Fruit fly (Drosophila melanogaster) whole organism, embryonic: ENCODE measurements around the gene Caf1-55.

Source experiments
- Antp ChIP-seq: fragments of 200-800 bp; sonication (Bioruptor generic); optimal IDR thresholded peaks from 3 replicates; lab custom pipeline; 2016; ENCODE audit warnings: missing biosample characterization, missing genetic modification characterization
- CG10267 ChIP-seq: fragments of 200-800 bp; sonication (Bioruptor generic); optimal IDR thresholded peaks from 2 replicates; lab custom pipeline; 2018; ENCODE audit warnings: missing biosample characterization, mild to moderate bottlenecking, missing genetic modification characterization, moderate library complexity
- CG13775 ChIP-seq: fragments of 200-800 bp; sonication (Bioruptor generic); optimal IDR thresholded peaks from 3 replicates; lab custom pipeline; 2017; ENCODE audit warnings: missing biosample characterization, mild to moderate bottlenecking, missing genetic modification characterization
- CG14860 ChIP-seq: fragments of 200-800 bp; sonication (Bioruptor generic); IDR thresholded peaks from 3 replicates; pipeline ENCODE4 v1.3.6; 2022; ENCODE audit warnings: missing biosample characterization, missing genetic modification characterization; ENCODE audit not compliant: partially characterized antibody
- CG14965 ChIP-seq: fragments of 200-800 bp; sonication (Bioruptor generic); optimal IDR thresholded peaks from 2 replicates; lab custom pipeline; 2016; ENCODE audit warnings: missing biosample characterization, missing genetic modification characterization, borderline replicate concordance
- CG15269 ChIP-seq: fragments of 200-800 bp; sonication (Bioruptor generic); optimal IDR thresholded peaks from 2 replicates; lab custom pipeline; 2018; ENCODE audit warnings: missing biosample characterization, mild to moderate bottlenecking, missing genetic modification characterization, moderate library complexity
- CG1602 ChIP-seq: fragments of 200-800 bp; sonication (Bioruptor generic); optimal IDR thresholded peaks from 3 replicates; lab custom pipeline; 2016; ENCODE audit warnings: missing biosample characterization, missing genetic modification characterization
- CG1603 ChIP-seq: fragments of 200-800 bp; sonication (Bioruptor generic); optimal IDR thresholded peaks from 2 replicates; lab custom pipeline; 2019; ENCODE audit warnings: missing biosample characterization, mild to moderate bottlenecking, missing genetic modification characterization, moderate library complexity
- CG16779 ChIP-seq: fragments of 200-800 bp; sonication (Bioruptor generic); IDR thresholded peaks from 2 replicates; pipeline ENCODE4 v1.3.6; 2022; ENCODE audit warnings: missing biosample characterization, missing genetic modification characterization
- CG17568 ChIP-seq: fragments of 200-800 bp; sonication (Bioruptor generic); optimal IDR thresholded peaks from 2 replicates; lab custom pipeline; 2018; ENCODE audit warnings: missing biosample characterization, mild to moderate bottlenecking, missing genetic modification characterization, moderate library complexity
- CG17612 ChIP-seq: fragments of 200-800 bp; sonication (Bioruptor generic); IDR thresholded peaks from 2 replicates; pipeline ENCODE4 v1.3.6; 2022; ENCODE audit warnings: missing biosample characterization, missing genetic modification characterization
- CG30431 ChIP-seq: fragments of 200-800 bp; sonication (Bioruptor generic); optimal IDR thresholded peaks from 2 replicates; lab custom pipeline; 2017; ENCODE audit warnings: missing biosample characterization, missing genetic modification characterization
- CG7372 ChIP-seq: fragments of 200-800 bp; sonication (Bioruptor generic); IDR thresholded peaks from 2 replicates; pipeline ENCODE4 v1.3.6; 2022; ENCODE audit warnings: missing biosample characterization, missing genetic modification characterization
- CG7987 ChIP-seq: fragments of 200-800 bp; sonication (Bioruptor generic); optimal IDR thresholded peaks from 2 replicates; lab custom pipeline; 2018; ENCODE audit warnings: missing biosample characterization, mild to moderate bottlenecking, missing genetic modification characterization, moderate library complexity
- CG8281 ChIP-seq: fragments of 200-800 bp; sonication (Bioruptor generic); optimal IDR thresholded peaks from 2 replicates; lab custom pipeline; 2018; ENCODE audit warnings: missing biosample characterization, mild to moderate bottlenecking, missing genetic modification characterization, moderate library complexity
- CG9817 ChIP-seq: fragments of 200-800 bp; sonication (Bioruptor generic); optimal IDR thresholded peaks from 2 replicates; lab custom pipeline; 2018; ENCODE audit warnings: missing biosample characterization, mild to moderate bottlenecking, missing genetic modification characterization, moderate library complexity
- CTCF ChIP-seq: fragments of 200-800 bp; sonication (Bioruptor generic); optimal IDR thresholded peaks from 2 replicates; lab custom pipeline; 2017; ENCODE audit warnings: missing biosample characterization, mild to moderate bottlenecking, missing genetic modification characterization, moderate library complexity
- Dad ChIP-seq: fragments of 200-800 bp; sonication (Bioruptor generic); optimal IDR thresholded peaks from 3 replicates; lab custom pipeline; 2016; ENCODE audit warnings: missing biosample characterization, missing genetic modification characterization
- E2f1 ChIP-seq: fragments of 200-800 bp; sonication (Bioruptor generic); IDR thresholded peaks from 2 replicates; pipeline ENCODE4 v1.3.6; 2022; ENCODE audit warnings: missing biosample characterization, missing genetic modification characterization
- Ets65A ChIP-seq: fragments of 200-800 bp; sonication (Bioruptor generic); peaks from one replicate; lab custom pipeline; 2016; ENCODE audit warnings: missing biosample characterization, missing genetic modification characterization
- Mad ChIP-seq: fragments of 200-800 bp; sonication (Bioruptor generic); optimal IDR thresholded peaks from 2 replicates; lab custom pipeline; 2016; ENCODE audit warnings: missing biosample characterization, missing genetic modification characterization
- Mes4 ChIP-seq: fragments of 200-800 bp; sonication (Bioruptor generic); optimal IDR thresholded peaks from 2 replicates; lab custom pipeline; 2016; ENCODE audit warnings: missing biosample characterization, missing genetic modification characterization
- Mrtf ChIP-seq: fragments of 200-800 bp; sonication (Bioruptor generic); IDR thresholded peaks from 3 replicates; pipeline ENCODE4 v1.3.6; 2022; ENCODE audit warnings: missing biosample characterization, missing genetic modification characterization
- Nf-YB ChIP-seq: fragments of 200-800 bp; sonication (Bioruptor generic); optimal IDR thresholded peaks from 3 replicates; lab custom pipeline; 2019; ENCODE audit warnings: missing biosample characterization, mild to moderate bottlenecking, missing genetic modification characterization, moderate library complexity
- Opbp ChIP-seq: fragments of 200-800 bp; sonication (Bioruptor generic); IDR thresholded peaks from 3 replicates; pipeline ENCODE4 v1.3.6; 2022; ENCODE audit warnings: missing biosample characterization, missing genetic modification characterization; ENCODE audit not compliant: partially characterized antibody
- Pdp1 ChIP-seq, 2 experiments: fragments of 200-800 bp; sonication (Bioruptor generic); optimal IDR thresholded peaks; 3 replicates each; lab custom pipeline; 2016; ENCODE audit warnings: missing biosample characterization in 2 of 2, missing genetic modification characterization in 2 of 2, mild to moderate bottlenecking in 1 of 2, moderate library complexity in 1 of 2
- Ravus ChIP-seq: fragments of 200-800 bp; sonication (Bioruptor generic); IDR thresholded peaks from 2 replicates; pipeline ENCODE4 v1.3.6; 2022; ENCODE audit warnings: missing biosample characterization, missing genetic modification characterization
- Sox100B ChIP-seq: fragments of 200-800 bp; sonication (Bioruptor generic); optimal IDR thresholded peaks from 3 replicates; lab custom pipeline; 2018; ENCODE audit warnings: missing biosample characterization, mild to moderate bottlenecking, missing genetic modification characterization
- Sox102F ChIP-seq: fragments of 200-800 bp; sonication (Bioruptor generic); optimal IDR thresholded peaks from 2 replicates; lab custom pipeline; 2018; ENCODE audit warnings: missing biosample characterization, mild to moderate bottlenecking, missing genetic modification characterization, moderate library complexity
- Ssrp ChIP-seq: fragments of 200-800 bp; sonication (Bioruptor generic); optimal IDR thresholded peaks from 2 replicates; lab custom pipeline; 2018; ENCODE audit warnings: missing biosample characterization, mild to moderate bottlenecking, missing genetic modification characterization, moderate library complexity
- Xbp1 ChIP-seq: fragments of 200-800 bp; sonication (Bioruptor generic); optimal IDR thresholded peaks from 3 replicates; lab custom pipeline; 2016; ENCODE audit warnings: missing biosample characterization, mild to moderate bottlenecking, missing genetic modification characterization
- al ChIP-seq: fragments of 200-800 bp; sonication (Bioruptor generic); IDR thresholded peaks from 2 replicates; pipeline ENCODE4 v1.3.6; 2022; ENCODE audit warnings: missing biosample characterization, missing genetic modification characterization
- ap ChIP-seq: fragments of 200-800 bp; sonication (Bioruptor generic); IDR thresholded peaks from 2 replicates; pipeline ENCODE4 v1.3.6; 2022; ENCODE audit warnings: missing biosample characterization, missing genetic modification characterization
- chif ChIP-seq, 2 experiments: fragments of 200-800 bp; sonication (Bioruptor generic); optimal IDR thresholded peaks; 3 replicates each; lab custom pipeline; 2016; ENCODE audit warnings: missing biosample characterization in 2 of 2, missing genetic modification characterization in 2 of 2
- chinmo ChIP-seq: fragments of 200-800 bp; sonication (Bioruptor generic); IDR thresholded peaks from 4 replicates; pipeline ENCODE4 v1.3.6; 2022; ENCODE audit warnings: missing biosample characterization, missing genetic modification characterization; ENCODE audit not compliant: partially characterized antibody
- ci ChIP-seq: fragments of 200-800 bp; sonication (Bioruptor generic); IDR thresholded peaks from 3 replicates; pipeline ENCODE4 v1.3.6; 2022; ENCODE audit warnings: missing biosample characterization, missing genetic modification characterization
- dysf ChIP-seq: fragments of 200-800 bp; sonication (Bioruptor generic); IDR thresholded peaks from 3 replicates; pipeline ENCODE4 v1.3.6; 2022; ENCODE audit warnings: missing biosample characterization, missing genetic modification characterization
- eve ChIP-seq, 2 experiments: fragments of >200 bp; optimal IDR thresholded peaks; 2 replicates each; lab custom pipeline; 2017; ENCODE audit warnings: missing biosample characterization in 2 of 2, missing genetic modification characterization in 2 of 2
- exex ChIP-seq: fragments of 200-800 bp; sonication (Bioruptor generic); optimal IDR thresholded peaks from 4 replicates; lab custom pipeline; 2018; ENCODE audit warnings: missing biosample characterization, mild to moderate bottlenecking, missing genetic modification characterization, moderate library complexity
- eyg ChIP-seq: fragments of 200-800 bp; sonication (Bioruptor generic); optimal IDR thresholded peaks from 3 replicates; lab custom pipeline; 2016; ENCODE audit warnings: missing biosample characterization, missing genetic modification characterization
- fru ChIP-seq: fragments of >200 bp; optimal IDR thresholded peaks from 2 replicates; lab custom pipeline; 2017
- nmo ChIP-seq: fragments of 200-800 bp; sonication (Bioruptor generic); optimal IDR thresholded peaks from 2 replicates; lab custom pipeline; 2018; ENCODE audit warnings: missing biosample characterization, mild to moderate bottlenecking, missing genetic modification characterization, moderate library complexity
- nom ChIP-seq: fragments of 200-800 bp; sonication (Bioruptor generic); optimal IDR thresholded peaks from 2 replicates; lab custom pipeline; 2017; ENCODE audit warnings: missing biosample characterization, missing genetic modification characterization, mild to moderate bottlenecking, moderate library complexity, missing genetic modification reagents
- oc ChIP-seq: fragments of 200-800 bp; sonication (Bioruptor generic); optimal IDR thresholded peaks from 2 replicates; lab custom pipeline; 2018; ENCODE audit warnings: missing biosample characterization, mild to moderate bottlenecking, missing genetic modification characterization, moderate library complexity
- org-1 ChIP-seq: fragments of 200-800 bp; sonication (Bioruptor generic); optimal IDR thresholded peaks from 2 replicates; lab custom pipeline; 2017; ENCODE audit warnings: missing biosample characterization, missing genetic modification characterization
- pum ChIP-seq: fragments of 200-800 bp; sonication (Bioruptor generic); optimal IDR thresholded peaks from 2 replicates; lab custom pipeline; 2016; ENCODE audit warnings: missing biosample characterization, missing genetic modification characterization
- ranshi ChIP-seq: fragments of 200-800 bp; sonication (Bioruptor generic); IDR thresholded peaks from 2 replicates; pipeline ENCODE4 v1.3.6; 2022; ENCODE audit warnings: missing biosample characterization, missing genetic modification characterization
- sd ChIP-seq: fragments of 200-800 bp; sonication (Bioruptor generic); optimal IDR thresholded peaks from 3 replicates; lab custom pipeline; 2018; ENCODE audit warnings: missing biosample characterization, mild to moderate bottlenecking, missing genetic modification characterization, moderate library complexity
- so ChIP-seq: fragments of 200-800 bp; sonication (Bioruptor generic); IDR thresholded peaks from 3 replicates; pipeline ENCODE4 v1.3.6; 2022; ENCODE audit warnings: missing biosample characterization, missing genetic modification characterization
- tx ChIP-seq: fragments of 200-800 bp; sonication (Bioruptor generic); optimal IDR thresholded peaks from 2 replicates; lab custom pipeline; 2016; ENCODE audit warnings: missing biosample characterization, missing genetic modification characterization
- vfl ChIP-seq: fragments of 200-800 bp; sonication (Bioruptor generic); optimal IDR thresholded peaks from 2 replicates; lab custom pipeline; 2016; ENCODE audit warnings: missing biosample characterization, missing genetic modification characterization

Caf1-55 gene

dm6 chr3R:15229329-15229876, 4.0 kb downstream of the Caf1-55 start, which contains the start of the genes Art3 and mRpS10 (continued):
- TF ChIP-seq chif (GFP tag; optimal IDR thresholded peaks at IDR 0.05; lab: Kevin White, UChicago): peak; percentile 100
- TF ChIP-seq pum (GFP tag; lab: Kevin White, UChicago): peak; percentile 100
- TF ChIP-seq CG7987 (GFP tag; lab: Kevin White, UChicago): peak; percentile 99
- peak; percentile 100 for TF ChIP-seq ranshi
- TF ChIP-seq CG15269: peak; percentile 100
- TF ChIP-seq vfl (GFP tag; lab: Kevin White, UChicago): peak; percentile 99
- TF ChIP-seq Opbp (GFP tag; lab: Robert Waterston, UW): peak; percentile 29; the same call in 1 of the 3 replicates
- no peak for TF ChIP-seq CG14860 (GFP tag; lab: Robert Waterston, UW)
- peak; percentile 100 for TF ChIP-seq Mes4
- peak; percentile 100 for TF ChIP-seq Xbp1 (GFP tag; lab: Kevin White, UChicago)
- TF ChIP-seq nom: peak; percentile 99
- peak; percentile 100 for TF ChIP-seq dysf (GFP tag; lab: Robert Waterston, UW)
- peak; percentile 99 for TF ChIP-seq sd
- peak; percentile 100 for TF ChIP-seq tx (GFP tag; lab: Kevin White, UChicago)
- peak; percentile 100 for TF ChIP-seq Ets65A (GFP tag; lab: Kevin White, UChicago)
- peak; percentile 100 for TF ChIP-seq CG10267 (tag; lab: Kevin White, UChicago)
- TF ChIP-seq Sox102F: peak; percentile 100
- peak; percentile 100 for TF ChIP-seq Ssrp (tag; lab: Kevin White, UChicago)
- peak in 1 of 2 experiments; percentile 97 for TF ChIP-seq eve (GFP tag; optimal IDR thresholded peaks at IDR 0.05; lab: Kevin White, UChicago)
- peak; percentile 100 for TF ChIP-seq CG30431 (GFP tag; lab: Kevin White, UChicago)
- peak; percentile 100 for TF ChIP-seq CG7372 (GFP tag; lab: Robert Waterston, UW)
- TF ChIP-seq CG17612 (GFP tag; lab: Robert Waterston, UW): peak; percentile 100
- peak; percentile 94 for TF ChIP-seq Nf-YB
- TF ChIP-seq CG9817 (tag; lab: Kevin White, UChicago): peak; percentile 100
- TF ChIP-seq CG13775 (GFP tag; lab: Kevin White, UChicago): peak; percentile 100
- TF ChIP-seq Pdp1 (GFP tag; optimal IDR thresholded peaks at IDR 0.05; lab: Kevin White, UChicago): peak; percentile 100
- TF ChIP-seq fru: no peak
- peak; percentile 100 for TF ChIP-seq ap (GFP tag; lab: Robert Waterston, UW)
- peak; percentile 99 for TF ChIP-seq exex (tag; lab: Kevin White, UChicago)
- TF ChIP-seq Ravus (GFP tag; lab: Robert Waterston, UW): peak; percentile 99
- peak; percentile 100 for TF ChIP-seq org-1 (GFP tag; lab: Kevin White, UChicago)
- TF ChIP-seq CG8281: peak; percentile 97
- TF ChIP-seq Mrtf (GFP tag; lab: Robert Waterston, UW): peak; percentile 100
- TF ChIP-seq CTCF (GFP tag; lab: Kevin White, UChicago): peak; percentile 82
- peak; percentile 100 for TF ChIP-seq ci (GFP tag; lab: Robert Waterston, UW)
- TF ChIP-seq al: peak; percentile 100
- TF ChIP-seq so: peak; percentile 100
- TF ChIP-seq CG16779 (GFP tag; lab: Robert Waterston, UW): peak; percentile 100
- TF ChIP-seq CG17568 (GFP tag; lab: Kevin White, UChicago): no peak
- TF ChIP-seq CG14965 (GFP tag; lab: Kevin White, UChicago): peak; percentile 94
- peak; percentile 99 for TF ChIP-seq CG1603 (tag; lab: Kevin White, UChicago)
- peak; percentile 100 for TF ChIP-seq Dad
- TF ChIP-seq Mad (GFP tag; lab: Kevin White, UChicago): peak; percentile 100
- TF ChIP-seq oc (tag; lab: Kevin White, UChicago): peak; percentile 100
- peak; percentile 100 for TF ChIP-seq E2f1 (GFP tag; lab: Robert Waterston, UW)
- TF ChIP-seq eyg (GFP tag; lab: Kevin White, UChicago): peak; percentile 100
- TF ChIP-seq CG1602 (GFP tag; lab: Kevin White, UChicago): peak; percentile 100
- no peak for TF ChIP-seq chinmo
- peak; percentile 100 for TF ChIP-seq nmo
- peak; percentile 100 for TF ChIP-seq Sox100B (GFP tag; lab: Kevin White, UChicago)
- TF ChIP-seq Antp (GFP tag; lab: Kevin White, UChicago): peak; percentile 100
